Fruit fly (Drosophila melanogaster): ENCODE data around the gene Cyp28d1.
A peak's percentile ranks its signal among the peaks of the same experiment; 100 is the strongest.

The Cyp28d1 gene

dm6 chr2L:5260267-5260666 lies 50.0 kb downstream of the Cyp28d1 start (continued):
- TF ChIP-seq NfI (GFP tag; optimal IDR thresholded peaks at IDR 0.05) (no peak), CG11723 (GFP tag; optimal IDR thresholded peaks at IDR 0.05) (no peak), NFAT (GFP tag; IDR thresholded peaks at IDR 0.05) (no peak), lbe (GFP tag; optimal IDR thresholded peaks at IDR 0.05) (no peak), cato (GFP tag; optimal IDR thresholded peaks at IDR 0.05; ENCODE audit: borderline replicate concordance) (no peak), ERR (GFP tag; optimal IDR thresholded peaks at IDR 0.05) (no peak), CG3995 (GFP tag; optimal IDR thresholded peaks at IDR 0.05) (no peak), tx (GFP tag; optimal IDR thresholded peaks at IDR 0.05) (no peak), CG1024 (GFP tag; IDR thresholded peaks at IDR 0.05) (no peak), luna (GFP tag; optimal IDR thresholded peaks at IDR 0.05) (no peak), CG33213 (GFP tag; optimal IDR thresholded peaks at IDR 0.05) (no peak), Ets65A (GFP tag) (no peak), Sry-δ (GFP tag; optimal IDR thresholded peaks at IDR 0.05) (no peak), abd-A (tag; optimal IDR thresholded peaks at IDR 0.05) (peak; percentile 42), CG8359 (GFP tag; optimal IDR thresholded peaks at IDR 0.05; ENCODE audit: borderline replicate concordance) (peak; percentile 20), CG4854 (GFP tag; optimal IDR thresholded peaks at IDR 0.05) (no peak), CG18619 (GFP tag; optimal IDR thresholded peaks at IDR 0.05) (no peak)

DNA sequence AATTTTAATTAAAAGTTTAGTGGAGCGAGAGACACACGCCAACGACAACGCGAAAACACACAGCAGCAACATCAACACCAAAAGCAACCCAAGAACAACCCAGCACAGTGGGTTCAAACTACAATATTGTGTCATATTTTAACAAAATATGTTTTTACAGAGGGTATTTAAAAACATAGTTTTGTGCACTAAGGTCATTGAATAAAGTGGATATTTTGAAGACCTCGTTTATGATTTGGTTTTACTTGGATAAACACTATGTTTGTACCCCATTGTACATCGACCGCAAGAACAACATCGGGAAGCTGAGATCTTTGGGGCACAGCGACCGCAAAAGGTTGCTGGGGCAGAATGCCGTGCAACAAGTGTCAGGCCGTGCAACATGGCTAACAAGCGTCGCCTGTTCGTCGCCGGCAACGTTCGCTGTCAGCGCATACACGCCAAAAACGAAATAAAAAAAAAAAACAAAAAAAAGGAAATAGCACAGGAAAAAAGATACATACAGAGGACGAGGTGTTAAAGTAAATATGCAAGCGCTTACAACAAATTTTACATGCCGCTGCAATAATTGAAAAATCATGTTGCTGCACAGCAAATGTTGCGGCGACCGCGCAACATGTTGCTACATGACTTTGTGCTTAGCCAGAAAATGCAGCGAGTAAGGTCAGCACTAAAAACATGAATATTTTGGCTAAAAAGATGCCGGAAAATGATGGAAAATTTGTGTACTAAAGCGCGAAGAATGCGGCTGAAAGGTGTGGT lies 51.1 kb downstream of the Cyp28d1 start:
- TF ChIP-seq CG12155 (GFP tag; optimal IDR thresholded peaks at IDR 0.05), result peak; percentile 15
- peak; percentile 29 for TF ChIP-seq lab (GFP tag; optimal IDR thresholded peaks at IDR 0.05)
- TF ChIP-seq CG10321 (GFP tag; IDR thresholded peaks at IDR 0.05), result no peak
- TF ChIP-seq CG32532 (GFP tag; IDR thresholded peaks at IDR 0.05), result peak; percentile 55; the same call in 1 of the 2 replicates
- peak; percentile 62; the same call in 1 of the 2 replicates for TF ChIP-seq CG17328 (GFP tag; IDR thresholded peaks at IDR 0.05)
- TF ChIP-seq CG2712 (tag; optimal IDR thresholded peaks at IDR 0.05), result peak; percentile 65
- TF ChIP-seq CG14710 (tag; optimal IDR thresholded peaks at IDR 0.05), result peak; percentile 49
- TF ChIP-seq CG4404 (GFP tag; IDR thresholded peaks at IDR 0.05), result peak; percentile 43; the same call in 1 of the 2 replicates
- TF ChIP-seq gem (tag; optimal IDR thresholded peaks at IDR 0.05), result peak; percentile 52
- TF ChIP-seq unpg (GFP tag; optimal IDR thresholded peaks at IDR 0.05), result peak; percentile 63
- TF ChIP-seq hkb (optimal IDR thresholded peaks at IDR 0.05), result no peak
- 0 out of 2 replicates have a peak, but pooled peaks have one; percentile 30 for TF ChIP-seq hkb (GFP tag; IDR thresholded peaks at IDR 0.05)
- TF ChIP-seq CG12219 (GFP tag; optimal IDR thresholded peaks at IDR 0.05), result peak; percentile 49
- TF ChIP-seq CG4424 (GFP tag; optimal IDR thresholded peaks at IDR 0.05), result peak; percentile 54
- no peak for TF ChIP-seq CG18476 (GFP tag; optimal IDR thresholded peaks at IDR 0.05)
- peak; percentile 92 for TF ChIP-seq CG11504 (tag; optimal IDR thresholded peaks at IDR 0.05)
- TF ChIP-seq Mad (GFP tag; optimal IDR thresholded peaks at IDR 0.05), result peak; percentile 11
- TF ChIP-seq ken (GFP tag; IDR thresholded peaks at IDR 0.05), result peak; percentile 31; the same call in 1 of the 3 replicates
- no peak for TF ChIP-seq CG2129 (GFP tag; IDR thresholded peaks at IDR 0.05; ENCODE audit: partially characterized antibody)
- peak; percentile 90 for TF ChIP-seq nom (GFP tag; optimal IDR thresholded peaks at IDR 0.05)
- peak; percentile 86 for TF ChIP-seq Med (GFP tag)
- 0 out of 3 replicates have a peak, but pooled peaks have one; percentile 23 for TF ChIP-seq CG2199 (GFP tag; IDR thresholded peaks at IDR 0.05)
- no peak for TF ChIP-seq Deaf1 (tag; optimal IDR thresholded peaks at IDR 0.05)
- peak; percentile 48; the same call in 1 of the 2 replicates for TF ChIP-seq slbo (GFP tag; IDR thresholded peaks at IDR 0.05)
- peak; percentile 66 to 75 for TF ChIP-seq bsh (GFP tag; optimal IDR thresholded peaks at IDR 0.05)
- TF ChIP-seq wdn (GFP tag; IDR thresholded peaks at IDR 0.05), result no peak
- no peak for TF ChIP-seq Sin3A (optimal IDR thresholded peaks at IDR 0.05)
- peak in 1 of 2 experiments; percentile 20 for TF ChIP-seq dpn (GFP tag; optimal IDR thresholded peaks at IDR 0.05)
- no peak for TF ChIP-seq CG10431 (GFP tag; optimal IDR thresholded peaks at IDR 0.05)
- peak; percentile 69 for TF ChIP-seq CG8359 (GFP tag; optimal IDR thresholded peaks at IDR 0.05; ENCODE audit: borderline replicate concordance)
- TF ChIP-seq CG10267 (tag; optimal IDR thresholded peaks at IDR 0.05), result peak; percentile 13
- TF ChIP-seq CHES-1-like (GFP tag; optimal IDR thresholded peaks at IDR 0.05), result no peak
- TF ChIP-seq lola (GFP tag; optimal IDR thresholded peaks at IDR 0.05), result peak in 1 of 3 experiments; percentile 66

All from whole organism, embryonic.